Fruit fly (Drosophila melanogaster): ENCODE measurements around the gene CG15169.

Gene CG15169

DNA sequence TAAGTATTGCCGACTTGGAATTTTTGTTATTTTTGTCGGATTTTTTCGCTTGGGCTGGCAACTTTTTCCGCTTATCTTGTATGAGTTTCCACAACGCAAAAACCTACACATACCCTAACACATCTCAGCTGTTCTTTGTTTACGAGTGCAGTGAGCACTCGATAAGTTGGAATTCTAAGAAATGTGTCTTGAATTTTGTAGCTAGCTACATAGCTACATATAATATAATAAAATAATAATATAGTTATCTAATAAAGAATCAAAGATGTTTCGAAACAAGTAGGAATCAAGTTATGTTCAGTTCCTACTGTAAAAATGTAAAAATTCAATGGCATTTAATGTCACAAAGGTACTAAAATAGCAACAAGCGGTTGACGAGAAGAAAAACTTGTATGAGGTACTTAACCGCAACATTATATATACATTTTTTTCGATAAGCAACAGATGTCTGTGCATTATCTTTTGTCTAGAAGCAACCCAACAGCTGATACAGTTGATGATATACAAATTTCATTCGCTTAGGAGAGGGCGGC lies 33.6 kb upstream of the CG15169 start, which contains the start of gene Bhmt (continued):
- TF ChIP-seq CG4328 (GFP tag; optimal IDR thresholded peaks at IDR 0.05) (peak; percentile 0), CG17186 (GFP tag; optimal IDR thresholded peaks at IDR 0.05) (no peak), B-H1 (GFP tag; IDR thresholded peaks at IDR 0.05) (peak; percentile 52), CTCF (GFP tag; optimal IDR thresholded peaks at IDR 0.05) (no peak), CG5953 (GFP tag; IDR thresholded peaks at IDR 0.05) (no peak), eyg (GFP tag; optimal IDR thresholded peaks at IDR 0.05) (no peak), CG17361 (GFP tag; IDR thresholded peaks at IDR 0.05) (peak; percentile 74), Xrp1 (GFP tag; IDR thresholded peaks at IDR 0.05) (peak; percentile 70), twi (tag; optimal IDR thresholded peaks at IDR 0.05) (peak; percentile 28), NC2β (GFP tag; optimal IDR thresholded peaks at IDR 0.05) (no peak), CG17912 (GFP tag; optimal IDR thresholded peaks at IDR 0.05) (no peak), chif (GFP tag; optimal IDR thresholded peaks at IDR 0.05) (no peak), bcd (GFP tag; optimal IDR thresholded peaks at IDR 0.05) (peak; percentile 62), run (tag; optimal IDR thresholded peaks at IDR 0.05) (peak; percentile 21), B-H2 (GFP tag; optimal IDR thresholded peaks at IDR 0.05) (peak; percentile 46), gt (GFP tag; IDR thresholded peaks at IDR 0.05) (no peak), Hmx (GFP tag; optimal IDR thresholded peaks at IDR 0.05) (no peak), btn (GFP tag; optimal IDR thresholded peaks at IDR 0.05) (no peak), CG3407 (GFP tag; optimal IDR thresholded peaks at IDR 0.05) (peak; percentile 8), HLH54F (GFP tag; optimal IDR thresholded peaks at IDR 0.05) (no peak), CkIIα-i1 (GFP tag; IDR thresholded peaks at IDR 0.05) (no peak), hbn (GFP tag; IDR thresholded peaks at IDR 0.05; ENCODE audit: partially characterized antibody) (no peak), trh (GFP tag; optimal IDR thresholded peaks at IDR 0.05) (no peak), CG3065 (GFP tag; optimal IDR thresholded peaks at IDR 0.05) (no peak), cato (GFP tag; optimal IDR thresholded peaks at IDR 0.05; ENCODE audit: borderline replicate concordance) (no peak), crol (GFP tag; IDR thresholded peaks at IDR 0.05) (no peak), dimm (GFP tag; IDR thresholded peaks at IDR 0.05) (no peak), sr (GFP tag; IDR thresholded peaks at IDR 0.05) (no peak), prd (optimal IDR thresholded peaks at IDR 0.05) (no peak), prd (GFP tag; IDR thresholded peaks at IDR 0.05) (peak; percentile 66), CG11247 (GFP tag; IDR thresholded peaks at IDR 0.05) (peak; percentile 74), CG6254 (GFP tag; optimal IDR thresholded peaks at IDR 0.05) (peak; percentile 15), ttk (GFP tag; IDR thresholded peaks at IDR 0.05) (no peak)

dm6 chr2L:18965367-18966213 lies 25.2 kb upstream of the CG15169 start:
- TF ChIP-seq crp (GFP tag; optimal IDR thresholded peaks at IDR 0.05) (peak in 1 of 2 experiments; percentile 5), CG13894 (tag; optimal IDR thresholded peaks at IDR 0.05) (no peak), Abd-B (GFP tag; optimal IDR thresholded peaks at IDR 0.05) (peak; percentile 27), al (GFP tag; IDR thresholded peaks at IDR 0.05) (peak; percentile 66; the same call in 1 of the 2 replicates), CoRest (tag; optimal IDR thresholded peaks at IDR 0.05) (peak; percentile 51), CG7271 (tag; optimal IDR thresholded peaks at IDR 0.05) (no peak), CG12769 (tag; optimal IDR thresholded peaks at IDR 0.05) (peak; percentile 51), lmd (GFP tag; IDR thresholded peaks at IDR 0.05) (peak; percentile 58), Aef1 (GFP tag; IDR thresholded peaks at IDR 0.05) (peak; percentile 9; the same call in 1 of the 3 replicates), CG3163 (GFP tag; optimal IDR thresholded peaks at IDR 0.05) (no peak), Vsx1 (GFP tag; optimal IDR thresholded peaks at IDR 0.05) (no peak), amos (GFP tag; IDR thresholded peaks at IDR 0.05; ENCODE audit: partially characterized antibody) (no peak), CG3281 (GFP tag; optimal IDR thresholded peaks at IDR 0.05) (peak; percentile 77), Atf6 (GFP tag; IDR thresholded peaks at IDR 0.05) (peak; percentile 57; the same call in 1 of the 2 replicates), CG10209 (GFP tag; optimal IDR thresholded peaks at IDR 0.05) (peak; percentile 30), bcd (GFP tag; optimal IDR thresholded peaks at IDR 0.05) (peak; percentile 24), E2f1 (GFP tag; IDR thresholded peaks at IDR 0.05) (peak; percentile 8; the same call in 1 of the 2 replicates), CG6854 (GFP tag; optimal IDR thresholded peaks at IDR 0.05) (peak; percentile 4), Spps (tag; optimal IDR thresholded peaks at IDR 0.05) (no peak)

Data from whole organism, embryonic.